Worm (Caenorhabditis elegans) whole organism, L4 larva: ENCODE data around the gene nhr-226.

Source experiments
- R02D3.7 ChIP-seq: fragments of 150-350 bp; sonication (generic microtip); optimal IDR thresholded peaks from 3 replicates; lab custom pipeline; 2014; ENCODE audit warnings: missing biosample characterization, missing genetic modification characterization
- Y105C5A.15 ChIP-seq: fragments of 200-800 bp; sonication (Bioruptor generic); IDR thresholded peaks from 2 replicates; pipeline ENCODE4 v1.3.6; 2022; ENCODE audit warnings: missing genetic modification characterization, missing compliant biosample characterization
- Y48G9A.11 ChIP-seq: fragments of 200-800 bp; sonication (Bioruptor generic); IDR thresholded peaks from 2 replicates; pipeline ENCODE4 v1.3.6; 2022; ENCODE audit warnings: missing genetic modification reagents, missing genetic modification characterization, missing compliant biosample characterization
- ZK546.5 ChIP-seq, 2 experiments: sonication (generic microtip); optimal IDR thresholded peaks; 2 replicates each; lab custom pipeline; 2017; ENCODE audit warnings: missing biosample characterization in 2 of 2, missing genetic modification characterization in 2 of 2
- aha-1 ChIP-seq: fragments of 150-350 bp; peaks from one replicate; lab custom pipeline; 2014; ENCODE audit warnings: missing biosample characterization, missing genetic modification characterization
- aly-2 ChIP-seq: sonication (generic microtip); optimal IDR thresholded peaks from 2 replicates; lab custom pipeline; 2018; ENCODE audit warnings: missing biosample characterization, missing genetic modification characterization
- ceh-32 ChIP-seq: sonication (generic microtip); optimal IDR thresholded peaks from 2 replicates; lab custom pipeline; 2016; ENCODE audit warnings: mild to moderate bottlenecking, missing genetic modification characterization, missing compliant biosample characterization; ENCODE audit not compliant: poor library complexity
- ceh-62 ChIP-seq: sonication (generic microtip); optimal IDR thresholded peaks from 2 replicates; lab custom pipeline; 2017; ENCODE audit warnings: missing biosample characterization, missing genetic modification characterization
- ces-1 ChIP-seq: fragments of 150-350 bp; sonication (generic microtip); optimal IDR thresholded peaks from 4 replicates; lab custom pipeline; 2014; ENCODE audit warnings: missing biosample characterization, missing genetic modification reagents, missing genetic modification characterization
- daf-8 ChIP-seq: fragments of 200-800 bp; sonication (Bioruptor generic); IDR thresholded peaks from 2 replicates; pipeline ENCODE4 v1.3.6; 2022; ENCODE audit warnings: missing genetic modification characterization, missing compliant biosample characterization
- dmd-9 ChIP-seq: fragments of 200-800 bp; sonication (Bioruptor generic); IDR thresholded peaks from 2 replicates; pipeline ENCODE4 v1.3.6; 2022; ENCODE audit warnings: missing genetic modification reagents, missing genetic modification characterization, missing compliant biosample characterization
- dve-1 ChIP-seq: sonication (generic microtip); optimal IDR thresholded peaks from 2 replicates; lab custom pipeline; 2017; ENCODE audit warnings: antibody characterized with exemption, mild to moderate bottlenecking, missing genetic modification characterization, missing compliant biosample characterization; ENCODE audit not compliant: insufficient read depth
- fos-1 ChIP-seq: fragments of 150-350 bp; optimal IDR thresholded peaks from 2 replicates; lab custom pipeline; 2014; ENCODE audit warnings: missing biosample characterization, missing genetic modification characterization
- hlh-30 ChIP-seq: sonication (generic microtip); optimal IDR thresholded peaks from 2 replicates; lab custom pipeline; 2017; ENCODE audit warnings: antibody characterized with exemption, mild to moderate bottlenecking, missing genetic modification characterization, missing compliant biosample characterization; ENCODE audit not compliant: insufficient read depth
- hmg-1.1 ChIP-seq: fragments of 200-800 bp; sonication (Bioruptor generic); IDR thresholded peaks from 2 replicates; pipeline ENCODE4 v1.3.6; 2022; ENCODE audit warnings: missing genetic modification reagents, missing genetic modification characterization, missing compliant biosample characterization
- jun-1 ChIP-seq: fragments of 150-350 bp; optimal IDR thresholded peaks from 2 replicates; lab custom pipeline; 2014; ENCODE audit warnings: missing biosample characterization, missing genetic modification reagents, missing genetic modification characterization
- lin-1 ChIP-seq: fragments of 200-800 bp; sonication (Bioruptor generic); IDR thresholded peaks from 2 replicates; pipeline ENCODE4 v1.3.6; 2022; ENCODE audit warnings: missing genetic modification reagents, missing genetic modification characterization, missing compliant biosample characterization
- lin-13 ChIP-seq: fragments of 150-350 bp; optimal IDR thresholded peaks from 2 replicates; lab custom pipeline; 2014; ENCODE audit warnings: missing biosample characterization, missing genetic modification reagents, missing genetic modification characterization
- lin-15B ChIP-seq: fragments of 150-350 bp; sonication (generic microtip); optimal IDR thresholded peaks from 3 replicates; lab custom pipeline; 2014; ENCODE audit warnings: missing biosample characterization, missing genetic modification characterization
- lin-29 ChIP-seq: fragments of 200-800 bp; sonication (Bioruptor generic); IDR thresholded peaks from 2 replicates; pipeline ENCODE4 v1.3.6; 2022; ENCODE audit warnings: missing genetic modification reagents, missing genetic modification characterization, missing compliant biosample characterization
- lin-38 ChIP-seq: fragments of 200-800 bp; sonication (Bioruptor generic); IDR thresholded peaks from 2 replicates; pipeline ENCODE4 v1.3.6; 2022; ENCODE audit warnings: missing genetic modification reagents, missing genetic modification characterization, missing compliant biosample characterization
- lir-3 ChIP-seq: sonication (generic microtip); optimal IDR thresholded peaks from 2 replicates; lab custom pipeline; 2016; ENCODE audit warnings: mild to moderate bottlenecking, missing genetic modification characterization, missing compliant biosample characterization
- lsy-2 ChIP-seq, 2 experiments: fragments of 150-350 bp in 1 of 2; sonication (generic microtip) in 1 of 2; optimal IDR thresholded peaks; 2 replicates each; lab custom pipeline; 2014 to 2017; ENCODE audit warnings: missing biosample characterization in 2 of 2, missing genetic modification characterization in 2 of 2
- madf-9 ChIP-seq: fragments of 200-800 bp; sonication (Bioruptor generic); conservative IDR thresholded peaks from 2 replicates; pipeline ENCODE4 v1.3.6; 2022; ENCODE audit warnings: missing genetic modification reagents, missing genetic modification characterization, missing compliant biosample characterization
- mep-1 ChIP-seq: fragments of 150-350 bp; sonication (generic microtip); optimal IDR thresholded peaks from 3 replicates; lab custom pipeline; 2014; ENCODE audit warnings: missing biosample characterization, missing genetic modification characterization
- mes-2 ChIP-seq: sonication (generic microtip); optimal IDR thresholded peaks from 2 replicates; lab custom pipeline; 2016; ENCODE audit warnings: missing genotype, mild to moderate bottlenecking, missing genetic modification characterization, missing compliant biosample characterization; ENCODE audit not compliant: poor library complexity, severe bottlenecking
- mxl-2 ChIP-seq: fragments of 200-800 bp; sonication (Bioruptor generic); conservative IDR thresholded peaks from 2 replicates; pipeline ENCODE4 v1.3.6; 2022; ENCODE audit warnings: missing genetic modification reagents, missing genetic modification characterization, missing compliant biosample characterization
- nhr-10 ChIP-seq: fragments of 150-350 bp; optimal IDR thresholded peaks from 2 replicates; lab custom pipeline; 2014; ENCODE audit warnings: missing biosample characterization, missing genetic modification characterization
- nhr-102 ChIP-seq: sonication (generic microtip); optimal IDR thresholded peaks from 2 replicates; lab custom pipeline; 2016; ENCODE audit warnings: mild to moderate bottlenecking, missing genetic modification characterization, moderate library complexity, missing compliant biosample characterization
- nhr-111 ChIP-seq: fragments of 200-800 bp; sonication (Bioruptor generic); optimal IDR thresholded peaks from 2 replicates; lab custom pipeline; 2018; ENCODE audit warnings: mild to moderate bottlenecking, missing genetic modification characterization, missing compliant biosample characterization
- nhr-6 ChIP-seq: fragments of 150-350 bp; optimal IDR thresholded peaks from 2 replicates; lab custom pipeline; 2014; ENCODE audit warnings: missing biosample characterization, missing genetic modification characterization
- nhr-77 ChIP-seq: fragments of 150-350 bp; optimal IDR thresholded peaks from 2 replicates; lab custom pipeline; 2014; ENCODE audit warnings: missing biosample characterization, missing genetic modification characterization
- pqm-1 ChIP-seq: sonication (generic microtip); optimal IDR thresholded peaks from 2 replicates; lab custom pipeline; 2017; ENCODE audit warnings: missing biosample characterization, missing genetic modification characterization
- set-16 ChIP-seq: fragments of 200-800 bp; sonication (Bioruptor generic); IDR thresholded peaks from 2 replicates; pipeline ENCODE4 v1.3.6; 2022; ENCODE audit warnings: missing genetic modification reagents, missing genetic modification characterization, missing compliant biosample characterization
- snpc-4 ChIP-seq: fragments of 150-350 bp; optimal IDR thresholded peaks from 2 replicates; lab custom pipeline; 2014; ENCODE audit warnings: missing biosample characterization, missing genetic modification characterization
- spr-1 ChIP-seq: sonication (generic microtip); optimal IDR thresholded peaks from 2 replicates; lab custom pipeline; 2016; ENCODE audit warnings: mild to moderate bottlenecking, missing genetic modification characterization, missing compliant biosample characterization
- unc-130 ChIP-seq: sonication (generic microtip); optimal IDR thresholded peaks from 2 replicates; lab custom pipeline; 2016; ENCODE audit warnings: missing genetic modification reagents, missing genetic modification characterization, missing compliant biosample characterization
- unc-62 ChIP-seq, 3 experiments: fragments of 150-350 bp in 1 of 3; sonication (generic microtip); optimal IDR thresholded peaks in 2 of 3; peaks in 1 of 3; 1 replicate in 1 of 3; 2 replicates in 2 of 3; lab custom pipeline; 2014 to 2017; ENCODE audit warnings: missing biosample characterization in 3 of 3, missing genetic modification characterization in 3 of 3, missing genetic modification reagents in 3 of 3, missing genotype in 1 of 3
- vab-7 ChIP-seq: fragments of 200-800 bp; sonication (Bioruptor generic); IDR thresholded peaks from 2 replicates; pipeline ENCODE4 v1.3.6; 2022; ENCODE audit warnings: missing genetic modification reagents, missing genetic modification characterization, missing compliant biosample characterization
- zag-1 ChIP-seq: fragments of 150-350 bp; optimal IDR thresholded peaks from 2 replicates; lab custom pipeline; 2014; ENCODE audit warnings: missing biosample characterization, missing genetic modification characterization
- zfp-2 ChIP-seq: sonication (generic microtip); optimal IDR thresholded peaks from 2 replicates; lab custom pipeline; 2016; ENCODE audit warnings: mild to moderate bottlenecking, missing genetic modification characterization, missing compliant biosample characterization
- zip-11 ChIP-seq: fragments of 200-800 bp; sonication (Bioruptor generic); IDR thresholded peaks from 2 replicates; pipeline ENCODE4 v1.3.6; 2022; ENCODE audit warnings: missing genetic modification characterization, missing compliant biosample characterization
- ztf-11 ChIP-seq: fragments of 150-350 bp; optimal IDR thresholded peaks from 2 replicates; lab custom pipeline; 2014; ENCODE audit warnings: missing biosample characterization, missing genetic modification characterization

The nhr-226 gene

DNA sequence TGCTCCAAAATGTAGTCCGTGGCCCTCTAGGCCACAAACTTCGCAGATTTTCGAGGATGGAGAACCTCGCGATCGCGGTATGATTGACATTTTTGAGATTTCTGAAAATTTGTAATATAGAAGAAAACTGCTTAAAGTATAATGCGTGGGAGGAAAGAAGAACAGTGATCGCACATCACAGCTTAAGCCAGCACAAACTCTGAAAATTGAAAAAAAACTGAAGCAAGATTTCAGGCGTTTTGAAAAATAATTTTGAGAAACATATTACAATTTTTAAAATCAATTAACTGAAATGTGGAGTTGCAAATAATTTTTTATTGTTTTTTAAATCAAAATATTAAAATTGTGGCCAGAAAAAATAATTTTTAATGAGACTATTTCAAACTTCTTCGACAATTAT, 27.7 kb upstream of the nhr-226 start, which contains the start of gene nhr-275:
TSS of gene nhr-275 (minus strand) at position 101 of the 400 bp plus-strand sequence.
- TF ChIP-seq zip-11 (GFP tag; lab: Robert Waterston, UW) = no peak

DNA sequence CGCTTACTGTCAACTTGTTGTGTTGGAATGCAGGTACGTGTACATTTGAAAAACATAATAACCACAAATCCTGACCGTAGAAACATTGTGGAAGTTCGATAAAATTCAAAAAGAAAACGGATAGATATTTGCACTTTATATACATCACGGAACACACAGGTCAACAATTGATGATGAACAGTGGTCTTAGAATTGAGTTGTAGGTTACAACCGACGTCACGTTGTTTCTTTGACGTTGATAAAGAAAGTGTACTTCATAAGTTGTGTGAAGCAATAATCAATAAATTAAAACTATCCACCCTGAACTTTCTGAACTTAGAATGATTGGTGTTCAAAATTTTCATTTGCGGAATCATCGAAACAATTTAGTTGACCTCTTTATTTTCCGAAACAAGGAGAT, 22.9 kb upstream of the nhr-226 start, which contains the start of gene Y5H2A.1:
TSS of gene Y5H2A.1 (minus strand) at position 101 of the 400 bp plus-strand sequence.
- TF ChIP-seq nhr-10 (tag; lab: Kevin White, UChicago) = no peak
- TF ChIP-seq zag-1 (tag; lab: Kevin White, UChicago) = no peak
- TF ChIP-seq lsy-2 (tag; optimal IDR thresholded peaks at IDR 0.05; lab: Kevin White, UChicago) = no peak
- no peak for TF ChIP-seq dmd-9 (GFP tag; lab: Robert Waterston, UW)
- TF ChIP-seq unc-130 (GFP tag; lab: Kevin White, UChicago) = no peak
- no peak for TF ChIP-seq madf-9
- TF ChIP-seq spr-1 = no peak
- no peak for TF ChIP-seq fos-1
- TF ChIP-seq set-16 (GFP tag; lab: Robert Waterston, UW) = no peak
- TF ChIP-seq mep-1 = no peak
- TF ChIP-seq nhr-77 = no peak
- TF ChIP-seq mxl-2 = no peak
- TF ChIP-seq zfp-2 (tag; lab: Kevin White, UChicago) = no peak

DNA sequence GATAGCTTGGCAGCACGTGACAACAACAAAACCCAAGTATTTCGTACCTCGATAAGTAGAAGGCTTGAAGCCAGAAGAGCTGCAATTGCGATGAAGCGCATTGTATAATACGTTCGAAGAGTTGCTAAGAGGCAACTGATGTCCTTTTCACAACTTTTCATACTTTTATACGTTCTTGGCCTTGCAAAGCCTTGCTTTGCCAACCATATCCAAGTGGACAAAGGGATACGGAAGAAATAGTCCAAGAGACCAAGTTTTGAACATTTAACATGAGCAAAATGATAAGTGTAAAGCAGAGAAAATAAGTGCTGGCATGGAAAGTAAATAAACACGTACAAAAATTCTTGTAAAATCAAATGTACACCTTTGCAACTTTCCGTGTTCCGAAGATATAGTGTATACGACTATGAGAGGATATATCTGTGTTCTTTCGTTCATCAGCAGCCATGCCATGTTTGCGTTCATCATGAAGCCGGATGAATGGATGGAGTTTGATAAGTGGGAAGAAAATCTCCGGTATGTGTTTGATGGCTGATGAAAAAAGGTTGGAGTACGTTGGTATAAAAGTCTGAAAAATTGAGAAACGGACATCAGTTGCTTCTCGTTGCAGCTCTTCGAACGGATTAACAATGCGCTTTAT, 20.3 kb upstream of the nhr-226 start, which contains the start of the genes Y5H2A.4 and abu-4:
TSS of gene Y5H2A.4 (minus strand) at position 101 of the 640 bp plus-strand sequence.
TSS of gene abu-4 (plus strand) at position 590 of the 640 bp plus-strand sequence.
- no peak for TF ChIP-seq lin-38 (GFP tag; lab: Robert Waterston, UW)
- TF ChIP-seq unc-62 (GFP tag; optimal IDR thresholded peaks at IDR 0.05 in 1 of 2; lab: Kevin White, UChicago) = peak in 1 of 2 experiments; percentile 86
- TF ChIP-seq unc-62 (tag; optimal IDR thresholded peaks at IDR 0.05; lab: Kevin White, UChicago) = no peak
- TF ChIP-seq, all 104 proteins: peak for 1

DNA sequence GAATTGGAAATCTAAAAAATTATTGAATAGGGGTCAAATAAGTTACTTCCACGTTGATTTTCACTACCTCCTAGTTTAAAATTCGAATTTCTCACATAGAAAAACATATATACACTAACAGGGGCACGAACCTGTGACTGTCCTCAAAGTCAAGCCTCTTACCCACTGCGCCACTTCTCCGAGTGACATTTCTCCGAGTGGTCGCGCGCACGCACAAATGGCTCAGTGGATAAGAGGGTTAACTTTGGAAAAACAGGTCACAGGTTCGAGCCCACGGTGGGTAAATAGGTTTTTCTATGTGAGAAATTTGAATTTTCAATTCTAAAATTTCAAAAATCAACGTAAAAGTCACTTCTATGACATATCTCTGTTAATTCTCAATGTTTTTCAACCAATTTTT, 17.4 kb upstream of the nhr-226 start:
- peak; percentile 34 for TF ChIP-seq hlh-30 (tag; lab: Kevin White, UChicago)
- TF ChIP-seq R02D3.7 = no peak
- no peak for TF ChIP-seq lin-15B (tag; lab: Kevin White, UChicago)
- 0 out of 2 replicates have a peak, but pooled peaks have one; percentile 43 for TF ChIP-seq Y48G9A.11 (GFP tag; lab: Robert Waterston, UW)
- no peak for TF ChIP-seq ZK546.5 (tag; optimal IDR thresholded peaks at IDR 0.05; lab: Kevin White, UChicago)
- TF ChIP-seq dve-1 (tag; lab: Kevin White, UChicago) = peak; percentile 3
- TF ChIP-seq nhr-77 = no peak
- no peak for TF ChIP-seq nhr-6
- TF ChIP-seq snpc-4 = no peak
- no peak for TF ChIP-seq nhr-111 (GFP tag; lab: Kevin White, UChicago)
- no peak for TF ChIP-seq lin-1 (GFP tag; lab: Robert Waterston, UW)
- peak; percentile 26 for TF ChIP-seq lin-13 (GFP tag; lab: Kevin White, UChicago)
- no peak for TF ChIP-seq ces-1

DNA sequence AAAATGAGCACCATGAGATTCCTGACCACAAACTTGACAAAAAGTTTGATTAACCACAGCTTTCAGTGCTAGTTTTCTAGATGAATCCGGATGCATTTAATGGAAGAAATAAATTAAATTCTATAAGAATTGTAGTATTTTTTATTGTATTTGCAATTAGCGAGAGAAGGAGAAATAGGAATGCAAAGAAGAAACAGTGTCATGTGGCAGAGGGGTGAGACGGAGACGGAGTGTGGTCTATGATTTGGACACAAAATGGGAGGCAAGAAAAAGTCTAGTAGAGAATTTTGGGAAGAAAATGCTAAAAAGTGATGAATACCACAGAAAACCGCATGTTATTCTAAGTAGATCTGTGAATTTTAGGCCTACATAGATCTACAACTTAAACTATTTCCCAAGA, 16.6 kb upstream of the nhr-226 start, which contains the start of gene nhr-59:
TSS of gene nhr-59 (minus strand) at position 214 of the 400 bp plus-strand sequence.
- TF ChIP-seq nhr-6 (no peak), mep-1 (no peak), mes-2 (tag; lab: Kevin White, UChicago) (peak; percentile 7), nhr-102 (tag; lab: Kevin White, UChicago) (no peak), nhr-10 (tag; lab: Kevin White, UChicago) (no peak), R02D3.7 (no peak), ztf-11 (tag; lab: Kevin White, UChicago) (no peak), jun-1 (tag; lab: Kevin White, UChicago) (no peak), Y105C5A.15 (GFP tag; lab: Robert Waterston, UW) (no peak), ceh-62 (tag; lab: Kevin White, UChicago) (no peak), lir-3 (tag; lab: Kevin White, UChicago) (no peak), ZK546.5 (tag; optimal IDR thresholded peaks at IDR 0.05; lab: Kevin White, UChicago) (no peak), madf-9 (no peak), daf-8 (GFP tag; lab: Robert Waterston, UW) (no peak), aly-2 (tag; lab: Kevin White, UChicago) (no peak), lin-29 (GFP tag; lab: Robert Waterston, UW) (no peak), pqm-1 (tag; lab: Kevin White, UChicago) (peak; percentile 17), zip-11 (GFP tag; lab: Robert Waterston, UW) (no peak), hmg-1.1 (GFP tag; lab: Robert Waterston, UW) (no peak), vab-7 (no peak), hlh-30 (tag; lab: Kevin White, UChicago) (peak; percentile 81), ceh-32 (tag; lab: Kevin White, UChicago) (no peak), aha-1 (tag; lab: Kevin White, UChicago) (peak; percentile 23)
